Worm (Caenorhabditis elegans): ENCODE data around the gene K11G9.5.

DNA sequence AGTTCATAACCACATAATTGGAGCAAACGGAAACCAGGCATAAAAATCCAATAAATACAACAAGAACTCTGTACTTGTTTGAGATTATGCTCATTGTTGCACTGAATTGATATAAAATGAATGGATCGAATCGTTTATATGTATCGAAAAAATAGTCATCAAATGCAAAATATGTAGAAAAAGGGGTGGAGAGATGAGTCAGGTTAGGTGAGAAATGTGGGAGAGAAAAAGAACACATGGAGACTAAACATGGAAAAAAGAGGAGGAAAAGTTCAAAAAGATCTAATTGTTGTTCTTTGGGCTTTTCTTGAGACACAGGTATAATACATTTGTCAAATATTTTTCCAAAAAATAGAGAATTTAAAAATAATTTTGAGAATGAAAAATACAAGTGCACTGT lies at the start of gene K11G9.5:
- TF ChIP-seq Y116A8C.19 (tag; optimal IDR thresholded peaks at IDR 0.05; ENCODE audit: borderline replicate concordance) = no peak
- no peak for TF ChIP-seq egl-27 (tag; optimal IDR thresholded peaks at IDR 0.05)
- no peak for TF ChIP-seq zag-1 (tag; optimal IDR thresholded peaks at IDR 0.05)
- no peak for TF ChIP-seq nhr-47 (tag; optimal IDR thresholded peaks at IDR 0.05)
- TF ChIP-seq skn-1 (tag; optimal IDR thresholded peaks at IDR 0.05) = no peak
- TF ChIP-seq C34B4.2 (tag; optimal IDR thresholded peaks at IDR 0.05) = no peak
- TF ChIP-seq snpc-4 (tag; optimal IDR thresholded peaks at IDR 0.05) = no peak
- no peak for TF ChIP-seq mdl-1 (tag; optimal IDR thresholded peaks at IDR 0.05)
- TF ChIP-seq zip-4 (GFP tag; optimal IDR thresholded peaks at IDR 0.05) = no peak
- no peak for TF ChIP-seq ztf-11 (tag; optimal IDR thresholded peaks at IDR 0.05)
- no peak for TF ChIP-seq nhr-237 (tag; optimal IDR thresholded peaks at IDR 0.05)
- no peak for TF ChIP-seq mep-1 (tag; optimal IDR thresholded peaks at IDR 0.05)
- TF ChIP-seq elt-3 (tag; optimal IDR thresholded peaks at IDR 0.05) = no peak
